Worm (Caenorhabditis elegans): Measurements from ENCODE around the gene ttr-30.

Gene ttr-30

ce11 chrX:7330685-7331196 is at the start of gene ttr-30:
ttr-30 (plus strand) TSS chrX:7330949.
- TF ChIP-seq aly-1 (tag; optimal IDR thresholded peaks at IDR 0.05) (no peak), flt-1 (GFP tag; IDR thresholded peaks at IDR 0.05) (no peak), ceh-13 (GFP tag; optimal IDR thresholded peaks at IDR 0.05) (no peak), pes-1 (GFP tag; IDR thresholded peaks at IDR 0.05) (no peak), tra-4 (tag; optimal IDR thresholded peaks at IDR 0.05) (no peak), tbx-37 (GFP tag; conservative IDR thresholded peaks at IDR 0.05) (no peak)

ce11 chrX:7281347-7281746 is 49.4 kb upstream of the ttr-30 start:
- TF ChIP-seq hmg-4 (GFP tag; optimal IDR thresholded peaks at IDR 0.05) (peak; percentile 17), tbx-11 (GFP tag; IDR thresholded peaks at IDR 0.05) (no peak), hmbx-1 (tag; optimal IDR thresholded peaks at IDR 0.05) (no peak), tbx-37 (GFP tag; conservative IDR thresholded peaks at IDR 0.05) (no peak)

ce11 chrX:7283136-7283535 is 47.6 kb upstream of the ttr-30 start:
- TF ChIP-seq tbx-11 (GFP tag; IDR thresholded peaks at IDR 0.05) (no peak), ets-7 (tag; optimal IDR thresholded peaks at IDR 0.05) (no peak), ceh-13 (GFP tag; optimal IDR thresholded peaks at IDR 0.05) (no peak), ceh-36 (tag; optimal IDR thresholded peaks at IDR 0.05) (no peak), pes-1 (GFP tag; IDR thresholded peaks at IDR 0.05) (no peak), F13C5.2 (tag; optimal IDR thresholded peaks at IDR 0.05) (no peak), ama-1 (optimal IDR thresholded peaks at IDR 0.05) (no peak), scrt-1 (GFP tag; IDR thresholded peaks at IDR 0.05) (no peak), sea-1 (GFP tag; conservative IDR thresholded peaks at IDR 0.05) (no peak), hnd-1 (tag; optimal IDR thresholded peaks at IDR 0.05) (no peak), tra-4 (tag; optimal IDR thresholded peaks at IDR 0.05) (no peak), tbx-37 (GFP tag; conservative IDR thresholded peaks at IDR 0.05) (no peak), hmbx-1 (tag; optimal IDR thresholded peaks at IDR 0.05) (no peak)

- TF ChIP-seq F13C5.2 (tag; optimal IDR thresholded peaks at IDR 0.05) (no peak), hmg-4 (GFP tag; optimal IDR thresholded peaks at IDR 0.05) (no peak), pes-1 (GFP tag; IDR thresholded peaks at IDR 0.05) (no peak), tbx-37 (GFP tag; conservative IDR thresholded peaks at IDR 0.05) (no peak), B0310.2 (tag; optimal IDR thresholded peaks at IDR 0.05) (no peak), flt-1 (GFP tag; IDR thresholded peaks at IDR 0.05) (no peak), hnd-1 (tag; optimal IDR thresholded peaks at IDR 0.05) (no peak), tra-4 (tag; optimal IDR thresholded peaks at IDR 0.05) (no peak), aly-1 (tag; optimal IDR thresholded peaks at IDR 0.05) (no peak), ets-7 (tag; optimal IDR thresholded peaks at IDR 0.05) (no peak), scrt-1 (GFP tag; IDR thresholded peaks at IDR 0.05) (no peak)
Measured at ce11 chrX:7284724-7285184, 46.0 kb upstream of the ttr-30 start.

- no peak for TF ChIP-seq F13C5.2 (tag; optimal IDR thresholded peaks at IDR 0.05)
- no peak for TF ChIP-seq tra-4 (tag; optimal IDR thresholded peaks at IDR 0.05)
- TF ChIP-seq tbx-37 (GFP tag; conservative IDR thresholded peaks at IDR 0.05) = no peak
- no peak for TF ChIP-seq hmg-4 (GFP tag; optimal IDR thresholded peaks at IDR 0.05)
- TF ChIP-seq ama-1 (optimal IDR thresholded peaks at IDR 0.05) = no peak
- no peak for TF ChIP-seq aly-1 (tag; optimal IDR thresholded peaks at IDR 0.05)
- no peak for TF ChIP-seq scrt-1 (GFP tag; IDR thresholded peaks at IDR 0.05)
- no peak for TF ChIP-seq ceh-13 (GFP tag; optimal IDR thresholded peaks at IDR 0.05)
- no peak for TF ChIP-seq sea-1 (GFP tag; conservative IDR thresholded peaks at IDR 0.05)
- TF ChIP-seq hmbx-1 (tag; optimal IDR thresholded peaks at IDR 0.05) = no peak
- no peak for TF ChIP-seq B0310.2 (tag; optimal IDR thresholded peaks at IDR 0.05)
- no peak for TF ChIP-seq ceh-36 (tag; optimal IDR thresholded peaks at IDR 0.05)
- TF ChIP-seq pes-1 (GFP tag; IDR thresholded peaks at IDR 0.05) = no peak
- no peak for TF ChIP-seq tbx-11 (GFP tag; IDR thresholded peaks at IDR 0.05)
- TF ChIP-seq hnd-1 (tag; optimal IDR thresholded peaks at IDR 0.05) = no peak
- no peak for TF ChIP-seq ets-7 (tag; optimal IDR thresholded peaks at IDR 0.05)
- TF ChIP-seq flt-1 (GFP tag; IDR thresholded peaks at IDR 0.05) = no peak
Measured at ce11 chrX:7289565-7289964, 41.2 kb upstream of the ttr-30 start.

ce11 chrX:7290859-7291628 is 39.7 kb upstream of the ttr-30 start:
- TF ChIP-seq B0310.2 (tag; optimal IDR thresholded peaks at IDR 0.05) (no peak), hmbx-1 (tag; optimal IDR thresholded peaks at IDR 0.05) (no peak), hnd-1 (tag; optimal IDR thresholded peaks at IDR 0.05) (no peak), sea-1 (GFP tag; conservative IDR thresholded peaks at IDR 0.05) (no peak), hmg-4 (GFP tag; optimal IDR thresholded peaks at IDR 0.05) (no peak), scrt-1 (GFP tag; IDR thresholded peaks at IDR 0.05) (no peak), ets-7 (tag; optimal IDR thresholded peaks at IDR 0.05) (no peak), flt-1 (GFP tag; IDR thresholded peaks at IDR 0.05) (no peak), tra-4 (tag; optimal IDR thresholded peaks at IDR 0.05) (no peak), ceh-36 (tag; optimal IDR thresholded peaks at IDR 0.05) (no peak), F13C5.2 (tag; optimal IDR thresholded peaks at IDR 0.05) (no peak), ama-1 (optimal IDR thresholded peaks at IDR 0.05) (no peak), tbx-11 (GFP tag; IDR thresholded peaks at IDR 0.05) (no peak), pes-1 (GFP tag; IDR thresholded peaks at IDR 0.05) (no peak)

- TF ChIP-seq hmg-4 (GFP tag; optimal IDR thresholded peaks at IDR 0.05) (no peak), sea-1 (GFP tag; conservative IDR thresholded peaks at IDR 0.05) (no peak), aly-1 (tag; optimal IDR thresholded peaks at IDR 0.05) (no peak), tra-4 (tag; optimal IDR thresholded peaks at IDR 0.05) (no peak), tbx-37 (GFP tag; conservative IDR thresholded peaks at IDR 0.05) (no peak), flt-1 (GFP tag; IDR thresholded peaks at IDR 0.05) (no peak), hmbx-1 (tag; optimal IDR thresholded peaks at IDR 0.05) (no peak), ets-7 (tag; optimal IDR thresholded peaks at IDR 0.05) (no peak), pes-1 (GFP tag; IDR thresholded peaks at IDR 0.05) (no peak), F13C5.2 (tag; optimal IDR thresholded peaks at IDR 0.05) (no peak), hnd-1 (tag; optimal IDR thresholded peaks at IDR 0.05) (no peak), ceh-13 (GFP tag; optimal IDR thresholded peaks at IDR 0.05) (no peak), tbx-11 (GFP tag; IDR thresholded peaks at IDR 0.05) (no peak), ama-1 (optimal IDR thresholded peaks at IDR 0.05) (no peak), scrt-1 (GFP tag; IDR thresholded peaks at IDR 0.05) (no peak), ceh-36 (tag; optimal IDR thresholded peaks at IDR 0.05) (no peak), B0310.2 (tag; optimal IDR thresholded peaks at IDR 0.05) (no peak)
Measured at ce11 chrX:7291810-7292209, 38.9 kb upstream of the ttr-30 start, which contains the start of gene lron-7. lron-7 (plus strand) TSS chrX:7292132.
